Worm (Caenorhabditis elegans) whole organism, L1 larva: ENCODE data around the gene jun-1.
A peak's percentile ranks its signal among the peaks of the same experiment; 100 is the strongest.

Experiments
- F16B12.6 ChIP-seq: fragments of 150-350 bp; optimal IDR thresholded peaks from 2 replicates; lab custom pipeline; 2014; ENCODE audit warnings: missing biosample characterization, missing genetic modification characterization
- Y116A8C.19 ChIP-seq: sonication (generic microtip); optimal IDR thresholded peaks from 2 replicates; lab custom pipeline; 2016; ENCODE audit warnings: missing compliant biosample characterization, missing genetic modification characterization, borderline replicate concordance
- aha-1 ChIP-seq: fragments of 150-350 bp; optimal IDR thresholded peaks from 2 replicates; lab custom pipeline; 2014; ENCODE audit warnings: missing biosample characterization, missing genetic modification characterization
- aly-2 ChIP-seq: fragments of 150-350 bp; optimal IDR thresholded peaks from 2 replicates; lab custom pipeline; 2014; ENCODE audit warnings: missing biosample characterization, missing genetic modification characterization
- ceh-88 ChIP-seq: fragments of 200-800 bp; sonication (Bioruptor generic); IDR thresholded peaks from 2 replicates; pipeline ENCODE4 v1.3.6; 2022; ENCODE audit warnings: missing genetic modification characterization, missing compliant biosample characterization
- dpl-1 ChIP-seq, 3 experiments: fragments of 150-350 bp in 2 of 3; sonication (generic microtip) in 1 of 3; optimal IDR thresholded peaks; 2 replicates each; lab custom pipeline; 2014 to 2017; ENCODE audit warnings: missing biosample characterization in 3 of 3, missing genetic modification characterization in 3 of 3, missing genetic modification reagents in 3 of 3
- dsc-1 ChIP-seq: sonication (generic microtip); optimal IDR thresholded peaks from 2 replicates; lab custom pipeline; 2016; ENCODE audit warnings: mild to moderate bottlenecking, missing genetic modification characterization, missing compliant biosample characterization
- elt-2 ChIP-seq: sonication (generic microtip); optimal IDR thresholded peaks from 2 replicates; lab custom pipeline; 2016; ENCODE audit warnings: missing genetic modification characterization, mild to moderate bottlenecking, inconsistent platforms, missing compliant biosample characterization, missing genetic modification reagents
- fkh-10 ChIP-seq: sonication (generic microtip); optimal IDR thresholded peaks from 2 replicates; lab custom pipeline; 2017; ENCODE audit warnings: missing biosample characterization, missing genetic modification reagents, missing genetic modification characterization
- fkh-8 ChIP-seq: sonication (generic microtip); optimal IDR thresholded peaks from 2 replicates; lab custom pipeline; 2016; ENCODE audit warnings: mild to moderate bottlenecking, missing genetic modification characterization, missing compliant biosample characterization
- fos-1 ChIP-seq: fragments of 150-350 bp; optimal IDR thresholded peaks from 2 replicates; lab custom pipeline; 2014; ENCODE audit warnings: missing biosample characterization, missing genetic modification characterization
- grh-1 ChIP-seq: fragments of 200-800 bp; sonication (Bioruptor generic); IDR thresholded peaks from 2 replicates; pipeline ENCODE4 v1.3.6; 2022; ENCODE audit warnings: missing genetic modification reagents, missing genetic modification characterization, missing compliant biosample characterization
- hlh-17 ChIP-seq: fragments of 200-800 bp; sonication (Bioruptor generic); optimal IDR thresholded peaks from 2 replicates; lab custom pipeline; 2018; ENCODE audit warnings: missing genetic modification characterization, mild to moderate bottlenecking, missing compliant biosample characterization, moderate library complexity, borderline replicate concordance
- hlh-4 ChIP-seq: sonication (generic microtip); optimal IDR thresholded peaks from 2 replicates; lab custom pipeline; 2016; ENCODE audit warnings: mild to moderate bottlenecking, missing genetic modification characterization, missing compliant biosample characterization
- hpl-2 ChIP-seq: fragments of 150-350 bp; optimal IDR thresholded peaks from 2 replicates; lab custom pipeline; 2014; ENCODE audit warnings: missing biosample characterization, missing genetic modification reagents, missing genetic modification characterization
- lin-35 ChIP-seq, 2 experiments: fragments of 150-350 bp; optimal IDR thresholded peaks; 2 replicates each; lab custom pipeline; 2014; ENCODE audit warnings: missing biosample characterization in 2 of 2, missing genetic modification characterization in 2 of 2, missing genetic modification reagents in 2 of 2
- lin-39 ChIP-seq: fragments of 150-350 bp; optimal IDR thresholded peaks from 2 replicates; lab custom pipeline; 2014; ENCODE audit warnings: missing biosample characterization, missing genetic modification reagents, missing genetic modification characterization
- lir-3 ChIP-seq: sonication (generic microtip); optimal IDR thresholded peaks from 2 replicates; lab custom pipeline; 2016; ENCODE audit warnings: mild to moderate bottlenecking, missing genetic modification characterization, moderate library complexity, missing compliant biosample characterization; ENCODE audit not compliant: poor library complexity
- mab-9 ChIP-seq: fragments of 200-800 bp; sonication (Bioruptor generic); IDR thresholded peaks from 2 replicates; pipeline ENCODE4 v1.3.6; 2022; ENCODE audit warnings: missing genetic modification reagents, missing genetic modification characterization, missing compliant biosample characterization
- mdl-1 ChIP-seq, 2 experiments: fragments of 150-350 bp; optimal IDR thresholded peaks; 2 replicates each; lab custom pipeline; 2014 to 2017; ENCODE audit warnings: missing biosample characterization in 2 of 2, missing genetic modification characterization in 2 of 2, inconsistent platforms in 1 of 2
- mef-2 ChIP-seq: fragments of 150-350 bp; optimal IDR thresholded peaks from 2 replicates; lab custom pipeline; 2014; ENCODE audit warnings: missing biosample characterization, missing genetic modification characterization
- mep-1 ChIP-seq: fragments of 150-350 bp; optimal IDR thresholded peaks from 2 replicates; lab custom pipeline; 2014; ENCODE audit warnings: missing biosample characterization, missing genetic modification characterization
- nhr-19 ChIP-seq: fragments of 200-800 bp; sonication (Bioruptor generic); conservative IDR thresholded peaks from 2 replicates; pipeline ENCODE4 v1.3.6; 2022; ENCODE audit warnings: missing genetic modification characterization, missing compliant biosample characterization
- nhr-20 ChIP-seq: sonication (generic microtip); optimal IDR thresholded peaks from 2 replicates; lab custom pipeline; 2016; ENCODE audit warnings: mild to moderate bottlenecking, missing genetic modification characterization, missing compliant biosample characterization
- nhr-237 ChIP-seq: fragments of 150-350 bp; optimal IDR thresholded peaks from 2 replicates; lab custom pipeline; 2014; ENCODE audit warnings: missing biosample characterization, missing genetic modification characterization
- nhr-28 ChIP-seq: fragments of 150-350 bp; optimal IDR thresholded peaks from 2 replicates; lab custom pipeline; 2014; ENCODE audit warnings: missing biosample characterization, missing genetic modification characterization
- nhr-47 ChIP-seq: sonication (generic microtip); optimal IDR thresholded peaks from 2 replicates; lab custom pipeline; 2016; ENCODE audit warnings: mild to moderate bottlenecking, missing genetic modification characterization, moderate library complexity, missing compliant biosample characterization
- nhr-71 ChIP-seq: sonication (generic microtip); optimal IDR thresholded peaks from 2 replicates; lab custom pipeline; 2016; ENCODE audit warnings: mild to moderate bottlenecking, missing genetic modification characterization, moderate library complexity, missing compliant biosample characterization
- nhr-76 ChIP-seq: sonication (generic microtip); optimal IDR thresholded peaks from 2 replicates; lab custom pipeline; 2017; ENCODE audit warnings: missing biosample characterization, missing genetic modification characterization
- nhr-77 ChIP-seq: fragments of 150-350 bp; optimal IDR thresholded peaks from 2 replicates; lab custom pipeline; 2014; ENCODE audit warnings: missing biosample characterization, missing genetic modification characterization
- pqm-1 ChIP-seq: sonication (generic microtip); optimal IDR thresholded peaks from 3 replicates; lab custom pipeline; 2017; ENCODE audit warnings: missing biosample characterization, missing genetic modification characterization
- snu-23 ChIP-seq: sonication (generic microtip); optimal IDR thresholded peaks from 2 replicates; lab custom pipeline; 2016; ENCODE audit warnings: missing genetic modification characterization, missing compliant biosample characterization
- sptf-1 ChIP-seq: fragments of 150-350 bp; optimal IDR thresholded peaks from 2 replicates; lab custom pipeline; 2014; ENCODE audit warnings: missing biosample characterization, missing genetic modification characterization
- tbx-2 ChIP-seq: sonication (generic microtip); optimal IDR thresholded peaks from 2 replicates; lab custom pipeline; 2016; ENCODE audit warnings: missing genetic modification characterization, missing compliant biosample characterization
- tlp-1 ChIP-seq: fragments of 150-350 bp; optimal IDR thresholded peaks from 2 replicates; lab custom pipeline; 2014; ENCODE audit warnings: missing biosample characterization, missing genetic modification characterization
- unc-130 ChIP-seq: fragments of 150-350 bp; optimal IDR thresholded peaks from 2 replicates; lab custom pipeline; 2017; ENCODE audit warnings: missing biosample characterization, missing genetic modification characterization, inconsistent platforms
- unc-62 ChIP-seq: fragments of 150-350 bp; optimal IDR thresholded peaks from 2 replicates; lab custom pipeline; 2014; ENCODE audit warnings: missing biosample characterization, missing genetic modification reagents, missing genetic modification characterization
- unc-86 ChIP-seq: sonication (generic microtip); optimal IDR thresholded peaks from 2 replicates; lab custom pipeline; 2016; ENCODE audit warnings: missing genetic modification characterization, missing compliant biosample characterization
- unc-98 ChIP-seq: fragments of 200-800 bp; sonication (Bioruptor generic); IDR thresholded peaks from 2 replicates; pipeline ENCODE4 v1.3.6; 2022; ENCODE audit warnings: missing genetic modification characterization, missing compliant biosample characterization
- xbp-1 ChIP-seq: sonication (generic microtip); optimal IDR thresholded peaks from 2 replicates; lab custom pipeline; 2016; ENCODE audit warnings: missing genetic modification characterization, missing compliant biosample characterization
- zip-4 ChIP-seq: fragments of 200-800 bp; sonication (Bioruptor generic); optimal IDR thresholded peaks from 2 replicates; lab custom pipeline; 2018; ENCODE audit warnings: mild to moderate bottlenecking, missing genetic modification characterization, moderate library complexity, missing compliant biosample characterization
- ztf-11 ChIP-seq, 2 experiments: sonication (generic microtip); optimal IDR thresholded peaks; 2 replicates each; lab custom pipeline; 2016 to 2017; ENCODE audit warnings: missing genetic modification characterization in 2 of 2, missing biosample characterization in 1 of 2, missing compliant biosample characterization in 1 of 2

jun-1 gene

DNA sequence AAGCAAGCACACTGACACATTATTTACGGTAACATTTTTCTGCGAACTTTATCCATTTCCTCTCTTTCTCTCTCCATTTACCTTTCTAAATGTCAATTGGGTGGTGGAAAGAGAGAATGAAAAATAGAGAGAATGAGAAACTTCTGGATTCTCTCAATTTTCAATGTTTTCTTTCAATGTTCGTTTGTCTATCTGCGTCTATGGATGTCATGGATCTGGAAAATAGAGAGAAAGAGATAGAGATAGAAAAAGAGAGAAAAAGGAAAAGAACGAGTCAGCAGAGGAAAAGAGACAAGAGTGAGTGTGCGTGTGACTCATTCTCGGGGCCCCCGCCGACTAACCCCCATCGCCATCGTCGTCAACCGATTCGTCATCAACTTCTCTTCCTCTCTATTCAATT lies at the start of gene jun-1 (continued):
- TF ChIP-seq unc-86 (tag; lab: Kevin White, UChicago) (peak; percentile 53), nhr-76 (tag; lab: Kevin White, UChicago) (no peak), sptf-1 (tag; lab: Kevin White, UChicago) (no peak), mdl-1 (tag; optimal IDR thresholded peaks at IDR 0.05; lab: Kevin White, UChicago) (peak in 1 of 2 experiments; percentile 69), dpl-1 (GFP tag; optimal IDR thresholded peaks at IDR 0.05; lab: Kevin White, UChicago) (peak; percentile 63 to 69 (median 66)), nhr-77 (tag; lab: Kevin White, UChicago) (peak; percentile 96), tbx-2 (tag; lab: Kevin White, UChicago) (peak; percentile 87), fos-1 (tag; lab: Kevin White, UChicago) (peak; percentile 100), nhr-71 (tag; lab: Kevin White, UChicago) (peak; percentile 96), mef-2 (no peak), zip-4 (GFP tag; lab: Kevin White, UChicago) (peak; percentile 24), aly-2 (tag; lab: Kevin White, UChicago) (peak; percentile 71), pqm-1 (tag; lab: Kevin White, UChicago) (no peak), xbp-1 (peak; percentile 65), nhr-47 (tag; lab: Kevin White, UChicago) (peak; percentile 85), mep-1 (tag; lab: Kevin White, UChicago) (peak; percentile 93), unc-62 (no peak), lin-35 (GFP tag; optimal IDR thresholded peaks at IDR 0.05; lab: Kevin White, UChicago) (peak; percentile 77 to 78), ztf-11 (tag; optimal IDR thresholded peaks at IDR 0.05; lab: Kevin White, UChicago) (no peak), nhr-19 (GFP tag; lab: Robert Waterston, UW) (peak; percentile 84), aha-1 (peak; percentile 14), nhr-20 (tag; lab: Kevin White, UChicago) (peak; percentile 96), lin-39 (tag; lab: Kevin White, UChicago) (peak; percentile 29), unc-130 (peak; percentile 36), tlp-1 (no peak), elt-2 (no peak), hlh-17 (no peak), fkh-10 (GFP tag; lab: Kevin White, UChicago) (peak; percentile 49), nhr-237 (tag; lab: Kevin White, UChicago) (peak; percentile 92), hlh-4 (no peak), fkh-8 (tag; lab: Kevin White, UChicago) (peak; percentile 88), hpl-2 (GFP tag; lab: Kevin White, UChicago) (peak; percentile 37)
- TF ChIP-seq, all 84 proteins: peak for 52

DNA sequence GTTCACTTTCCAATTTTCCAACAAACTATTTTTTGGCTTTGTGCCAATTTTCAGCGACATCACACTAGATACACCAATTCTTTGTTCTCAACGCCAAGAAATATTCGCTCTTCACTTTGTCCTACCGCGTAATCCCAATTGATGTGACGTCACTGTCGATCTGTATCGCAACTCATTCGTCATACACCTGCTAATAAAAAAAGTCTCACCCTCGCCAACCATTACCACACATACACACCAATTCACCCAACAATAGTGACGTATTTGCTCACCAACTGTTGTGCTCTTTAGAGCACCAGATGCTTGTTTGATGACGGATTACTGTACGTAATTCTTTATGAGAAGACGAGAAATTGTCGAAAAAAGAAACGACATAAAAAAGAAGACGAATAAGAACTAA lies 49.6 kb upstream of the jun-1 start:
- no peak for TF ChIP-seq nhr-76 (tag; lab: Kevin White, UChicago)
- no peak for TF ChIP-seq unc-98 (GFP tag; lab: Robert Waterston, UW)
- no peak for TF ChIP-seq fkh-10 (GFP tag; lab: Kevin White, UChicago)
- peak in 1 of 2 experiments; percentile 58 for TF ChIP-seq ztf-11 (tag; optimal IDR thresholded peaks at IDR 0.05; lab: Kevin White, UChicago)
- TF ChIP-seq tbx-2 (tag; lab: Kevin White, UChicago), result peak; percentile 13
- peak; percentile 7 for TF ChIP-seq nhr-71 (tag; lab: Kevin White, UChicago)
- no peak for TF ChIP-seq nhr-28
- TF ChIP-seq snu-23 (GFP tag; lab: Kevin White, UChicago), result no peak
- TF ChIP-seq dsc-1, result no peak
- TF ChIP-seq grh-1 (GFP tag; lab: Robert Waterston, UW), result no peak
- no peak for TF ChIP-seq hpl-2 (GFP tag; lab: Kevin White, UChicago)
- TF ChIP-seq Y116A8C.19, result no peak
- TF ChIP-seq ceh-88 (GFP tag; lab: Robert Waterston, UW), result no peak
- no peak for TF ChIP-seq nhr-19 (GFP tag; lab: Robert Waterston, UW)
- TF ChIP-seq F16B12.6 (tag; lab: Kevin White, UChicago), result no peak
- no peak for TF ChIP-seq dpl-1 (GFP tag; optimal IDR thresholded peaks at IDR 0.05; lab: Kevin White, UChicago)
- TF ChIP-seq mab-9 (GFP tag; lab: Robert Waterston, UW), result no peak
- TF ChIP-seq lin-35 (GFP tag; optimal IDR thresholded peaks at IDR 0.05; lab: Kevin White, UChicago), result no peak
- TF ChIP-seq unc-62, result no peak
- no peak for TF ChIP-seq lin-39 (tag; lab: Kevin White, UChicago)
- no peak for TF ChIP-seq lir-3
- TF ChIP-seq, all 84 proteins: peak for 3
